Worm (Caenorhabditis elegans) whole organism, early embryonic: ENCODE results near the gene Y57G11C.48.

Experiments
- B0310.2 ChIP-seq: sonication (generic microtip); optimal IDR thresholded peaks from 2 replicates; lab custom pipeline; 2016; ENCODE audit warnings: mild to moderate bottlenecking, missing genetic modification characterization, missing compliant biosample characterization
- F13C5.2 ChIP-seq: sonication (generic microtip); optimal IDR thresholded peaks from 2 replicates; lab custom pipeline; 2017; ENCODE audit warnings: mild to moderate bottlenecking, missing genetic modification characterization, inconsistent platforms, missing compliant biosample characterization
- aly-1 ChIP-seq: sonication (generic microtip); optimal IDR thresholded peaks from 2 replicates; lab custom pipeline; 2016; ENCODE audit warnings: missing genetic modification characterization, missing compliant biosample characterization
- ama-1 ChIP-seq: fragments of 150-350 bp; optimal IDR thresholded peaks from 2 replicates; lab custom pipeline; 2014
- ceh-13 ChIP-seq: fragments of 200-800 bp; sonication (Bioruptor generic); optimal IDR thresholded peaks from 2 replicates; lab custom pipeline; 2018; ENCODE audit warnings: mild to moderate bottlenecking, missing genetic modification characterization, missing compliant biosample characterization
- hmg-4 ChIP-seq: fragments of 200-800 bp; sonication (Bioruptor generic); optimal IDR thresholded peaks from 2 replicates; lab custom pipeline; 2018; ENCODE audit warnings: mild to moderate bottlenecking, missing genetic modification characterization, missing compliant biosample characterization
- scrt-1 ChIP-seq: fragments of 200-800 bp; sonication (Bioruptor generic); IDR thresholded peaks from 2 replicates; pipeline ENCODE4 v1.3.6; 2022; ENCODE audit warnings: missing genetic modification characterization, missing compliant biosample characterization

- TF ChIP-seq hmg-4 (GFP tag; lab: Kevin White, UChicago) (no peak), ceh-13 (no peak), scrt-1 (GFP tag; lab: Robert Waterston, UW) (no peak), B0310.2 (no peak), aly-1 (tag; lab: Kevin White, UChicago) (no peak), F13C5.2 (tag; lab: Kevin White, UChicago) (no peak), ama-1 (lab: Kevin White, UChicago) (no peak)
Observed at ce11 chrIV:14958551-14958950, 14.4 kb upstream of the Y57G11C.48 start, which contains the start of gene Y41E3.1.
